Fruit fly (Drosophila melanogaster): ENCODE data around the gene Ubx.

Ubx gene

DNA sequence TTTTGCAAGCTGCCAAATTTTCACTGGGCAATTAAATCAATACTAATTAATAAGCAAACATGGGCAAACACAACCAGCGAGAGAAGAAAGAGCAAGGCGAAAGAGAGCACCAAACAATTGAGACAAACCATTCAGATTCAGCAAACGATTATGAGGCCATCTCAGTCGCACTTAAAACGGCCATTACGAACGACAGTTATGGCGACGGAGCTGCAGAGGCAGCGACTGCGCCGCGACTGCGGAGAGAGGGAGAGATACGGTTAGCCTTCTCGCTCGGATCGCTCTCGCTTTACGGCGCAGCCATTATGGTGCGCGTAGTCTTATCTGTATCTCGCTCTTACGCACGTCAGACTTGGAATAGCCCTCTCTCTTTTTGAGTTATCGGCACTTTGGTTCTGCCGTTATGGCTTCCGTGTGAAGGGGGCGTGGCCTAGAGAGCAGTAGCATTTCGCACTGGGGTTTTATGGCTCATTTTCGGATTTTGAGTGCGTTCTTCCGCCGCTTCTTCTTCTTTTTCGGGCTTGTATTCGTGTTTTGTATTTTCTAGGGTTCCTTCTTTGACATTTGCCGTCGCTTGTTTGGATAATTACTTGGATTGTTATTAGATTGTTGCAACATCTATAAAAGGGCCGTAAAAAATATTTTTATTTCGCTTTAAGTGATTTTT lies 29.8 kb upstream of the Ubx start (continued):
- TF ChIP-seq gro (GFP tag; optimal IDR thresholded peaks at IDR 0.05) (no peak), D19A (tag; optimal IDR thresholded peaks at IDR 0.05) (no peak), CG2116 (GFP tag; optimal IDR thresholded peaks at IDR 0.05) (no peak), gsb-n (tag; optimal IDR thresholded peaks at IDR 0.05) (peak; percentile 65), cad (GFP tag; optimal IDR thresholded peaks at IDR 0.05) (peak; percentile 96), Bteb2 (GFP tag; optimal IDR thresholded peaks at IDR 0.05) (no peak), slou (GFP tag; optimal IDR thresholded peaks at IDR 0.05) (no peak), CG4282 (GFP tag; optimal IDR thresholded peaks at IDR 0.05) (no peak), onecut (GFP tag; IDR thresholded peaks at IDR 0.05) (peak; percentile 49; the same call in 1 of the 2 replicates), CG13287 (GFP tag; IDR thresholded peaks at IDR 0.05; ENCODE audit: partially characterized antibody) (peak; percentile 37; the same call in 1 of the 2 replicates), Neu2 (GFP tag; optimal IDR thresholded peaks at IDR 0.05; ENCODE audit: borderline replicate concordance) (peak; percentile 45), tll (GFP tag; optimal IDR thresholded peaks at IDR 0.05) (peak; percentile 89 to 92), CG3995 (GFP tag; optimal IDR thresholded peaks at IDR 0.05) (no peak), Blimp-1 (GFP tag; optimal IDR thresholded peaks at IDR 0.05) (peak; percentile 39), h (optimal IDR thresholded peaks at IDR 0.05) (no peak), CG33557 (GFP tag; optimal IDR thresholded peaks at IDR 0.05) (peak; percentile 11), psq (GFP tag; optimal IDR thresholded peaks at IDR 0.05) (peak; percentile 37), ash1 (GFP tag; optimal IDR thresholded peaks at IDR 0.05) (peak; percentile 90), Nf-YA (GFP tag; IDR thresholded peaks at IDR 0.05) (peak; percentile 80), CG8290 (GFP tag; optimal IDR thresholded peaks at IDR 0.05) (no peak), CG8290 (tag; optimal IDR thresholded peaks at IDR 0.05) (peak in 1 of 2 experiments; percentile 28), CG9797 (GFP tag; optimal IDR thresholded peaks at IDR 0.05) (no peak), sr (GFP tag; IDR thresholded peaks at IDR 0.05) (peak; percentile 51; the same call in 2 of the 3 replicates), CG17361 (GFP tag; IDR thresholded peaks at IDR 0.05) (no peak), fu2 (GFP tag; optimal IDR thresholded peaks at IDR 0.05) (no peak), CG3065 (GFP tag; optimal IDR thresholded peaks at IDR 0.05) (peak; percentile 91), unpg (GFP tag; optimal IDR thresholded peaks at IDR 0.05) (no peak), CG32772 (GFP tag; IDR thresholded peaks at IDR 0.05) (no peak), prd (optimal IDR thresholded peaks at IDR 0.05) (no peak), prd (GFP tag; IDR thresholded peaks at IDR 0.05) (peak; percentile 52; the same call in 1 of the 3 replicates), CG2712 (tag; optimal IDR thresholded peaks at IDR 0.05) (no peak), dati (GFP tag; IDR thresholded peaks at IDR 0.05) (no peak), CG7963 (GFP tag; IDR thresholded peaks at IDR 0.05; ENCODE audit: partially characterized antibody) (no peak), Med (GFP tag) (peak; percentile 57), CG10267 (tag; optimal IDR thresholded peaks at IDR 0.05) (no peak), CG1602 (GFP tag; optimal IDR thresholded peaks at IDR 0.05) (no peak), Stat92E (GFP tag; optimal IDR thresholded peaks at IDR 0.05) (peak in 1 of 3 experiments; percentile 60), CG8089 (GFP tag; optimal IDR thresholded peaks at IDR 0.05) (no peak), HLH4C (GFP tag; IDR thresholded peaks at IDR 0.05; ENCODE audit: partially characterized antibody) (peak; percentile 53; the same call in 2 of the 3 replicates), Dbx (GFP tag; IDR thresholded peaks at IDR 0.05) (0 out of 3 replicates have a peak, but pooled peaks have one; percentile 33), amos (GFP tag; IDR thresholded peaks at IDR 0.05; ENCODE audit: partially characterized antibody) (peak; percentile 34; the same call in 1 of the 2 replicates), seq (GFP tag; IDR thresholded peaks at IDR 0.05) (peak; percentile 90), Trl (optimal IDR thresholded peaks at IDR 0.05) (peak; percentile 69 to 90), Trl (GFP tag; optimal IDR thresholded peaks at IDR 0.05) (peak; percentile 13), bowl (GFP tag; IDR thresholded peaks at IDR 0.05) (peak; percentile 50; the same call in 1 of the 2 replicates), Abd-B (GFP tag; optimal IDR thresholded peaks at IDR 0.05) (peak; percentile 92), inv (GFP tag; IDR thresholded peaks at IDR 0.05; ENCODE audit: partially characterized antibody) (peak; percentile 50), vfl (GFP tag; optimal IDR thresholded peaks at IDR 0.05) (no peak), CG5245 (GFP tag; optimal IDR thresholded peaks at IDR 0.05) (no peak), HLHmδ (GFP tag; optimal IDR thresholded peaks at IDR 0.05) (peak; percentile 13)

Measured in whole organism, embryonic.